Fruit fly (Drosophila melanogaster): ENCODE results near the gene CG14313.

Gene CG14313

DNA sequence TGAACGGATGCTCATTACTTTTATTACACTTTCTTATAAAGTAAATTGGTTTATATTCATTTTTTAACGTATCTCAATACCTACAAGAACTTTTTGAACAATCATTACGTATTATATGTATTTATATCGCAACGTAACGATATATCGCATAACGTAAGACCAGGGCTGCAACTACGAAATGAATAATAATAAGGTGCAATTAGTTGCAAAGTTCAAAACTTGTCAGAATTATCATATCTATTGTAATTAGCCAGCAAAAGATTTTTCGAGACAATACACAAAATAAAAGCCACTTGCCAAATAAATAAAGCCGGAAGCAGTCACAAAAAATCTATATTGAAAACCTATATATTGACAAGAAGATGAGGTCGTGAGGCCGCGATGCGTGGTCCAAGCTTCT lies 23.5 kb upstream of the CG14313 start (continued):
- TF ChIP-seq CG3726 (GFP tag; IDR thresholded peaks at IDR 0.05) (no peak), Oli (tag; optimal IDR thresholded peaks at IDR 0.05) (no peak), Ets97D (GFP tag; optimal IDR thresholded peaks at IDR 0.05) (peak; percentile 50), CG4360 (GFP tag; IDR thresholded peaks at IDR 0.05) (no peak), CG16779 (GFP tag; IDR thresholded peaks at IDR 0.05) (no peak), Doc3 (GFP tag; IDR thresholded peaks at IDR 0.05; ENCODE audit: partially characterized antibody) (peak; percentile 88), bab2 (GFP tag; optimal IDR thresholded peaks at IDR 0.05) (peak; percentile 38), Meics (GFP tag; optimal IDR thresholded peaks at IDR 0.05) (peak; percentile 24), knrl (GFP tag; IDR thresholded peaks at IDR 0.05; ENCODE audit: partially characterized antibody) (peak; percentile 72; the same call in 2 of the 3 replicates), Sry-δ (GFP tag; optimal IDR thresholded peaks at IDR 0.05) (peak; percentile 74), CG32767 (GFP tag; IDR thresholded peaks at IDR 0.05) (peak; percentile 33; the same call in 1 of the 2 replicates), CG15514 (GFP tag; optimal IDR thresholded peaks at IDR 0.05) (peak; percentile 69), ems (GFP tag; optimal IDR thresholded peaks at IDR 0.05) (peak; percentile 15), bbx (GFP tag; IDR thresholded peaks at IDR 0.05; ENCODE audit: partially characterized antibody) (peak; percentile 46), sd (tag; optimal IDR thresholded peaks at IDR 0.05) (no peak), Hr39 (optimal IDR thresholded peaks at IDR 0.05) (no peak), CG7839 (tag; optimal IDR thresholded peaks at IDR 0.05) (peak; percentile 40), Sox102F (GFP tag; optimal IDR thresholded peaks at IDR 0.05) (peak; percentile 40), gem (tag; optimal IDR thresholded peaks at IDR 0.05) (no peak), ATbp (GFP tag; optimal IDR thresholded peaks at IDR 0.05) (no peak), CG7987 (GFP tag; optimal IDR thresholded peaks at IDR 0.05) (no peak), CG7786 (GFP tag; optimal IDR thresholded peaks at IDR 0.05) (peak; percentile 42), Xbp1 (GFP tag; optimal IDR thresholded peaks at IDR 0.05) (peak; percentile 57), MBD-R2 (GFP tag; IDR thresholded peaks at IDR 0.05) (peak; percentile 57), zen2 (GFP tag; IDR thresholded peaks at IDR 0.05; ENCODE audit: partially characterized antibody) (peak; percentile 88), CG4424 (GFP tag; optimal IDR thresholded peaks at IDR 0.05) (peak; percentile 37), bcd (GFP tag; optimal IDR thresholded peaks at IDR 0.05) (peak; percentile 20), Sry-β (GFP tag; optimal IDR thresholded peaks at IDR 0.05) (no peak), Dip3 (GFP tag; optimal IDR thresholded peaks at IDR 0.05) (peak; percentile 40), CG3281 (GFP tag; optimal IDR thresholded peaks at IDR 0.05) (no peak), crp (GFP tag; optimal IDR thresholded peaks at IDR 0.05) (no peak), Dbx (GFP tag; IDR thresholded peaks at IDR 0.05) (peak; percentile 37; the same call in 1 of the 3 replicates), tup (GFP tag; optimal IDR thresholded peaks at IDR 0.05) (no peak), NFAT (GFP tag; IDR thresholded peaks at IDR 0.05) (peak; percentile 39; the same call in 1 of the 2 replicates), dpn (GFP tag; optimal IDR thresholded peaks at IDR 0.05) (peak; percentile 47 to 50), CG13775 (GFP tag; optimal IDR thresholded peaks at IDR 0.05) (peak; percentile 31), CTCF (GFP tag; optimal IDR thresholded peaks at IDR 0.05) (no peak), Chrac-16 (GFP tag; optimal IDR thresholded peaks at IDR 0.05) (peak; percentile 48), tio (GFP tag; optimal IDR thresholded peaks at IDR 0.05) (peak; percentile 13), trem (tag; optimal IDR thresholded peaks at IDR 0.05) (peak; percentile 20), Dll (GFP tag; IDR thresholded peaks at IDR 0.05; ENCODE audit: partially characterized antibody) (peak; percentile 86), CG17359 (tag; optimal IDR thresholded peaks at IDR 0.05) (peak; percentile 19), CG1602 (GFP tag; optimal IDR thresholded peaks at IDR 0.05) (no peak), CG4707 (GFP tag; optimal IDR thresholded peaks at IDR 0.05) (no peak), Opbp (GFP tag; IDR thresholded peaks at IDR 0.05; ENCODE audit: partially characterized antibody) (peak; percentile 52; the same call in 2 of the 3 replicates), al (GFP tag; IDR thresholded peaks at IDR 0.05) (0 out of 2 replicates have a peak, but pooled peaks have one; percentile 10), Abd-B (GFP tag; optimal IDR thresholded peaks at IDR 0.05) (peak; percentile 17), Max (GFP tag; optimal IDR thresholded peaks at IDR 0.05) (no peak), TFAM (GFP tag; optimal IDR thresholded peaks at IDR 0.05) (no peak), CG16813 (GFP tag; IDR thresholded peaks at IDR 0.05; ENCODE audit: partially characterized antibody) (peak; percentile 65)
